Fruit fly (Drosophila melanogaster) whole organism, prepupa: Measurements from ENCODE around the gene CG12035.
A peak's percentile ranks its signal among the peaks of the same experiment; 100 is the strongest.

Experiments
- Blimp-1 ChIP-seq: fragments of 200-800 bp; sonication (Bioruptor generic); optimal IDR thresholded peaks from 3 replicates; lab custom pipeline; 2017; ENCODE audit warnings: missing biosample characterization, missing genetic modification characterization, mild to moderate bottlenecking, moderate library complexity, missing genetic modification reagents
- CG10631 ChIP-seq: fragments of 200-800 bp; sonication (Bioruptor generic); optimal IDR thresholded peaks from 2 replicates; lab custom pipeline; 2016; ENCODE audit warnings: missing biosample characterization, missing genetic modification characterization
- CG11762 ChIP-seq: fragments of 200-800 bp; sonication (Bioruptor generic); optimal IDR thresholded peaks from 3 replicates; lab custom pipeline; 2016; ENCODE audit warnings: missing biosample characterization, missing genetic modification characterization; ENCODE audit not compliant: insufficient read depth
- CG15336 ChIP-seq: fragments of 200-800 bp; sonication (Bioruptor generic); IDR thresholded peaks from 2 replicates; pipeline ENCODE4 v1.3.6; 2022; ENCODE audit warnings: missing biosample characterization, missing genetic modification characterization
- CG16779 ChIP-seq: fragments of 200-800 bp; sonication (Bioruptor generic); optimal IDR thresholded peaks from 3 replicates; lab custom pipeline; 2017; ENCODE audit warnings: missing biosample characterization, mild to moderate bottlenecking, missing genetic modification characterization
- CG3032 ChIP-seq: fragments of 200-800 bp; optimal IDR thresholded peaks from 2 replicates; lab custom pipeline; 2019; ENCODE audit warnings: missing biosample characterization, mild to moderate bottlenecking, missing genetic modification characterization, moderate library complexity
- CG31627 ChIP-seq: fragments of 200-800 bp; sonication (Bioruptor generic); optimal IDR thresholded peaks from 3 replicates; lab custom pipeline; 2016; ENCODE audit warnings: missing biosample characterization, missing genetic modification characterization
- CG34406 ChIP-seq: fragments of 200-800 bp; sonication (Bioruptor generic); optimal IDR thresholded peaks from 3 replicates; lab custom pipeline; 2016; ENCODE audit warnings: missing biosample characterization, missing genetic modification characterization
- CG3919 ChIP-seq: fragments of 200-800 bp; sonication (Bioruptor generic); optimal IDR thresholded peaks from 3 replicates; lab custom pipeline; 2016; ENCODE audit warnings: missing biosample characterization, missing genetic modification characterization
- CG4318 ChIP-seq: fragments of 200-800 bp; sonication (Bioruptor generic); optimal IDR thresholded peaks from 3 replicates; lab custom pipeline; 2017; ENCODE audit warnings: missing biosample characterization, mild to moderate bottlenecking, missing genetic modification characterization
- CG6163 ChIP-seq: fragments of 200-800 bp; sonication (Bioruptor generic); IDR thresholded peaks from 3 replicates; pipeline ENCODE4 v1.3.6; 2022; ENCODE audit warnings: missing biosample characterization, missing genetic modification characterization
- CG6792 ChIP-seq: fragments of 200-800 bp; sonication (Bioruptor generic); optimal IDR thresholded peaks from 3 replicates; lab custom pipeline; 2016; ENCODE audit warnings: missing biosample characterization, missing genetic modification characterization
- CG6808 ChIP-seq: fragments of 200-800 bp; sonication (Bioruptor generic); optimal IDR thresholded peaks from 3 replicates; lab custom pipeline; 2017; ENCODE audit warnings: missing biosample characterization, missing genetic modification characterization, mild to moderate bottlenecking, moderate library complexity, missing genetic modification reagents
- CG6854 ChIP-seq: fragments of 200-800 bp; sonication (Bioruptor generic); optimal IDR thresholded peaks from 2 replicates; lab custom pipeline; 2017; ENCODE audit warnings: missing biosample characterization, mild to moderate bottlenecking, missing genetic modification characterization
- CG7368 ChIP-seq: fragments of 200-800 bp; sonication (Bioruptor generic); optimal IDR thresholded peaks from 3 replicates; lab custom pipeline; 2016; ENCODE audit warnings: missing biosample characterization, missing genetic modification characterization
- CG8119 ChIP-seq: fragments of 200-800 bp; sonication (Bioruptor generic); IDR thresholded peaks from 3 replicates; pipeline ENCODE4 v1.3.6; 2022; ENCODE audit warnings: missing biosample characterization, missing genetic modification characterization
- CG8319 ChIP-seq: fragments of 200-800 bp; sonication (Bioruptor generic); optimal IDR thresholded peaks from 3 replicates; lab custom pipeline; 2016; ENCODE audit warnings: missing biosample characterization, missing genetic modification characterization
- CG9139 ChIP-seq: fragments of 200-800 bp; sonication (Bioruptor generic); optimal IDR thresholded peaks from 3 replicates; lab custom pipeline; 2017; ENCODE audit warnings: missing biosample characterization, mild to moderate bottlenecking, missing genetic modification characterization
- Eip75B ChIP-seq: fragments of 200-800 bp; sonication (Bioruptor generic); optimal IDR thresholded peaks from 3 replicates; lab custom pipeline; 2016; ENCODE audit warnings: missing biosample characterization, missing genetic modification characterization
- Eip78C ChIP-seq: fragments of 200-800 bp; sonication (Bioruptor generic); peaks from one replicate; lab custom pipeline; 2016; ENCODE audit warnings: missing biosample characterization, missing genetic modification characterization
- Eip93F ChIP-seq: fragments of 200-800 bp; sonication (Bioruptor generic); optimal IDR thresholded peaks from 2 replicates; lab custom pipeline; 2016; ENCODE audit warnings: missing biosample characterization, mild to moderate bottlenecking, missing genetic modification characterization
- Ets21C ChIP-seq: fragments of 200-800 bp; sonication (Bioruptor generic); optimal IDR thresholded peaks from 3 replicates; lab custom pipeline; 2016; ENCODE audit warnings: missing biosample characterization, missing genetic modification characterization
- Ets96B ChIP-seq: fragments of 200-800 bp; optimal IDR thresholded peaks from 2 replicates; lab custom pipeline; 2019; ENCODE audit warnings: missing biosample characterization, mild to moderate bottlenecking, missing genetic modification characterization, moderate library complexity
- Gug ChIP-seq: fragments of 200-800 bp; sonication (Bioruptor generic); IDR thresholded peaks from 2 replicates; pipeline ENCODE4 v1.3.6; 2022; ENCODE audit warnings: missing biosample characterization, missing genetic modification characterization
- Hr4 ChIP-seq: fragments of 200-800 bp; sonication (Bioruptor generic); optimal IDR thresholded peaks from 3 replicates; lab custom pipeline; 2016; ENCODE audit warnings: missing biosample characterization, missing genetic modification characterization
- Met ChIP-seq: fragments of 200-800 bp; sonication (Bioruptor generic); optimal IDR thresholded peaks from 3 replicates; lab custom pipeline; 2016; ENCODE audit warnings: missing biosample characterization, missing genetic modification characterization
- OdsH ChIP-seq: fragments of 200-800 bp; sonication (Bioruptor generic); optimal IDR thresholded peaks from 3 replicates; lab custom pipeline; 2016; ENCODE audit warnings: missing biosample characterization, missing genetic modification characterization
- Smox ChIP-seq: fragments of 200-800 bp; sonication (Bioruptor generic); optimal IDR thresholded peaks from 3 replicates; lab custom pipeline; 2016; ENCODE audit warnings: missing biosample characterization, missing genetic modification characterization
- Sox102F ChIP-seq: fragments of 200-800 bp; sonication (Bioruptor generic); optimal IDR thresholded peaks from 2 replicates; lab custom pipeline; 2016; ENCODE audit warnings: missing biosample characterization, mild to moderate bottlenecking, missing genetic modification characterization
- Sox15 ChIP-seq: fragments of 200-800 bp; sonication (Bioruptor generic); optimal IDR thresholded peaks from 3 replicates; lab custom pipeline; 2016; ENCODE audit warnings: missing biosample characterization, missing genetic modification characterization
- cyc ChIP-seq: fragments of 200-800 bp; sonication (Bioruptor generic); optimal IDR thresholded peaks from 3 replicates; lab custom pipeline; 2016; ENCODE audit warnings: missing biosample characterization, missing genetic modification characterization
- dsx ChIP-seq: fragments of 200-800 bp; optimal IDR thresholded peaks from 3 replicates; lab custom pipeline; 2019; ENCODE audit warnings: missing biosample characterization, mild to moderate bottlenecking, missing genetic modification characterization, moderate library complexity; ENCODE audit not compliant: poor library complexity, severe bottlenecking
- fd59A ChIP-seq: fragments of 200-800 bp; sonication (Bioruptor generic); optimal IDR thresholded peaks from 2 replicates; lab custom pipeline; 2017; ENCODE audit warnings: missing biosample characterization, mild to moderate bottlenecking, missing genetic modification characterization, missing genetic modification reagents
- fd85E ChIP-seq: fragments of 200-800 bp; sonication (Bioruptor generic); optimal IDR thresholded peaks from 3 replicates; lab custom pipeline; 2016; ENCODE audit warnings: missing biosample characterization, missing genetic modification characterization
- net ChIP-seq: fragments of 200-800 bp; sonication (Bioruptor generic); optimal IDR thresholded peaks from 3 replicates; lab custom pipeline; 2016; ENCODE audit warnings: missing biosample characterization, missing genetic modification characterization
- salr ChIP-seq, 2 experiments: fragments of 200-800 bp; sonication (Bioruptor generic); optimal IDR thresholded peaks; 3 replicates each; lab custom pipeline; 2016 to 2018; ENCODE audit warnings: missing biosample characterization in 2 of 2, missing genetic modification characterization in 2 of 2, mild to moderate bottlenecking in 1 of 2
- spab ChIP-seq: fragments of 200-800 bp; sonication (Bioruptor generic); optimal IDR thresholded peaks from 2 replicates; lab custom pipeline; 2017; ENCODE audit warnings: missing biosample characterization, mild to moderate bottlenecking, missing genetic modification characterization, missing genetic modification reagents
- ss ChIP-seq, 2 experiments: fragments of 200-800 bp; sonication (Bioruptor generic); optimal IDR thresholded peaks; 2 replicates in 1 of 2; 3 replicates in 1 of 2; lab custom pipeline; 2017 to 2018; ENCODE audit warnings: mild to moderate bottlenecking in 2 of 2, missing biosample characterization in 2 of 2, missing genetic modification characterization in 2 of 2, moderate library complexity in 1 of 2
- svp ChIP-seq: fragments of 200-800 bp; sonication (Bioruptor generic); peaks from one replicate; lab custom pipeline; 2016; ENCODE audit warnings: missing biosample characterization, missing genetic modification characterization

Gene CG12035

dm6 chr3L:1727431-1727830, 3.2 kb downstream of the CG12035 start:
- TF ChIP-seq ss (GFP tag; optimal IDR thresholded peaks at IDR 0.05; lab: Kevin White, UChicago) (no peak), Met (GFP tag; lab: Kevin White, UChicago) (no peak), CG11762 (GFP tag; lab: Kevin White, UChicago) (no peak), CG8319 (GFP tag; lab: Kevin White, UChicago) (no peak), CG3919 (GFP tag; lab: Kevin White, UChicago) (no peak), CG7368 (GFP tag; lab: Kevin White, UChicago) (no peak), OdsH (GFP tag; lab: Kevin White, UChicago) (no peak), CG8119 (no peak), fd59A (GFP tag; lab: Kevin White, UChicago) (no peak), CG10631 (no peak), CG6792 (GFP tag; lab: Kevin White, UChicago) (no peak), Smox (no peak), CG34406 (GFP tag; lab: Kevin White, UChicago) (no peak), Blimp-1 (GFP tag; lab: Kevin White, UChicago) (no peak), fd85E (no peak), CG4318 (GFP tag; lab: Kevin White, UChicago) (no peak), CG3032 (tag; lab: Kevin White, UChicago) (no peak), CG15336 (GFP tag; lab: Robert Waterston, UW) (no peak), salr (GFP tag; optimal IDR thresholded peaks at IDR 0.05; lab: Kevin White, UChicago) (no peak), Gug (GFP tag; lab: Robert Waterston, UW) (no peak)

dm6 chr3L:1729380-1730159, 5.4 kb downstream of the CG12035 start:
- TF ChIP-seq Eip93F (GFP tag; lab: Kevin White, UChicago), result no peak
- no peak for TF ChIP-seq CG31627 (GFP tag; lab: Kevin White, UChicago)
- peak; percentile 34 for TF ChIP-seq CG6854
- TF ChIP-seq net (GFP tag; lab: Kevin White, UChicago), result no peak

dm6 chr3L:1730160-1730595, 6.0 kb downstream of the CG12035 start:
- TF ChIP-seq CG8119, result no peak
- no peak for TF ChIP-seq CG16779
- no peak for TF ChIP-seq svp (GFP tag; lab: Kevin White, UChicago)
- no peak for TF ChIP-seq CG9139 (GFP tag; lab: Kevin White, UChicago)
- no peak for TF ChIP-seq Sox15
- no peak for TF ChIP-seq CG6163 (GFP tag; lab: Robert Waterston, UW)
- TF ChIP-seq CG15336 (GFP tag; lab: Robert Waterston, UW), result no peak
- peak; percentile 16 for TF ChIP-seq CG6808
- no peak for TF ChIP-seq Ets96B
- peak; percentile 25 for TF ChIP-seq Eip78C (GFP tag; lab: Kevin White, UChicago)
- TF ChIP-seq net (GFP tag; lab: Kevin White, UChicago), result no peak
- TF ChIP-seq CG3919 (GFP tag; lab: Kevin White, UChicago), result no peak
- TF ChIP-seq spab, result no peak
- no peak for TF ChIP-seq CG4318 (GFP tag; lab: Kevin White, UChicago)
- TF ChIP-seq Ets21C (GFP tag; lab: Kevin White, UChicago), result no peak
- no peak for TF ChIP-seq CG34406 (GFP tag; lab: Kevin White, UChicago)
- TF ChIP-seq Blimp-1 (GFP tag; lab: Kevin White, UChicago), result peak; percentile 96
- TF ChIP-seq dsx, result peak; percentile 33
- TF ChIP-seq Hr4 (GFP tag; lab: Kevin White, UChicago), result no peak
- no peak for TF ChIP-seq cyc (GFP tag; lab: Kevin White, UChicago)
- peak in 1 of 2 experiments; percentile 61 for TF ChIP-seq ss (GFP tag; optimal IDR thresholded peaks at IDR 0.05; lab: Kevin White, UChicago)
- TF ChIP-seq Sox102F (GFP tag; lab: Kevin White, UChicago), result no peak
- no peak for TF ChIP-seq Eip75B (GFP tag; lab: Kevin White, UChicago)
